Fruit fly (Drosophila melanogaster) whole organism, pupa: ENCODE data around the gene drd.
A peak's percentile ranks its signal among the peaks of the same experiment; 100 is the strongest.

Experiments used
- CG12605 ChIP-seq: fragments of 200-800 bp; sonication (Bioruptor generic); IDR thresholded peaks from 2 replicates; pipeline ENCODE4 v1.3.6; 2022; ENCODE audit warnings: missing biosample characterization, missing genetic modification characterization
- CG15710 ChIP-seq: fragments of 200-800 bp; sonication (Bioruptor generic); optimal IDR thresholded peaks from 2 replicates; lab custom pipeline; 2018; ENCODE audit warnings: missing biosample characterization, mild to moderate bottlenecking, missing genetic modification characterization, moderate library complexity
- CG8301 ChIP-seq: fragments of 200-800 bp; sonication (Bioruptor generic); optimal IDR thresholded peaks from 2 replicates; lab custom pipeline; 2018; ENCODE audit warnings: missing biosample characterization, mild to moderate bottlenecking, missing genetic modification characterization
- CG9948 ChIP-seq: fragments of 200-800 bp; sonication (Bioruptor generic); optimal IDR thresholded peaks from 2 replicates; lab custom pipeline; 2018; ENCODE audit warnings: missing biosample characterization, mild to moderate bottlenecking, missing genetic modification characterization, moderate library complexity
- D1 ChIP-seq: fragments of 200-800 bp; sonication (Bioruptor generic); optimal IDR thresholded peaks from 2 replicates; lab custom pipeline; 2018; ENCODE audit warnings: missing biosample characterization, mild to moderate bottlenecking, missing genetic modification characterization, moderate library complexity
- EcR ChIP-seq: fragments of 200-800 bp; sonication (Bioruptor generic); optimal IDR thresholded peaks from 3 replicates; lab custom pipeline; 2019; ENCODE audit warnings: missing biosample characterization, missing genetic modification characterization, mild to moderate bottlenecking, moderate library complexity, missing genetic modification reagents
- Snoo ChIP-seq: fragments of 200-800 bp; sonication (Bioruptor generic); optimal IDR thresholded peaks from 3 replicates; lab custom pipeline; 2017; ENCODE audit warnings: missing biosample characterization, mild to moderate bottlenecking, missing genetic modification characterization, inconsistent platforms
- fd96Ca ChIP-seq: fragments of 200-800 bp; sonication (Bioruptor generic); IDR thresholded peaks from 3 replicates; pipeline ENCODE4 v1.3.6; 2022; ENCODE audit warnings: missing biosample characterization, missing genetic modification characterization
- rn ChIP-seq: fragments of 200-800 bp; sonication (Bioruptor generic); IDR thresholded peaks from 2 replicates; pipeline ENCODE4 v1.3.6; 2022; ENCODE audit warnings: missing biosample characterization, missing genetic modification characterization

DNA sequence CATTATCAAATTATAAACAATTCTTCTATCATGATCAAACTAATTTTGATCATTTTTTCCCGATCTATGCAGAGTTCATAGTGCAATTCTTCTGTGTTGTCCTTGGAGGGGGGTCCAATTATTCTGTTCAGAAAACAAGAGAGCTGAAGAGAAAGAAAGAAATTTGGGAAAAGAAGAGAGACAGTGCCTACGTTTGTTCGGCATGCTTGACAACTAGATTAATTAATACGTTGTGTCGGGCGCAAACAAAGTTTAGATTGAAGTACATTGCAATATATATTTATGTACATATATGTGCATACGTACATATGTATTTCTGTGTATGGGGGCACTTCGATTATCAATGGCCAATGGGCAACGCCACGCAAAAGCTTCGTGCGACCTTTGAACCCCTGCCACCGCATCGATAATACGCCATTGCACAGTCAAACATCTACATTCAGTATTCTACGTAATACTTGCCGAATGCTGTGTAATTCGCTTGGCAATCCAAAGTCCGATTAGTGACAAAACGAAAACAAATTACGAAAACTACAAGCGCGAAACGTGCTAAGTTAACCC is 47.9 kb upstream of the drd start:
- TF ChIP-seq fd96Ca (GFP tag; lab: Robert Waterston, UW) (no peak), CG8301 (tag; lab: Kevin White, UChicago) (no peak), rn (GFP tag; lab: Robert Waterston, UW) (no peak), Snoo (tag; lab: Kevin White, UChicago) (no peak), EcR (GFP tag; lab: Kevin White, UChicago) (no peak), CG15710 (tag; lab: Kevin White, UChicago) (no peak), D1 (no peak), CG12605 (GFP tag; lab: Robert Waterston, UW) (peak; percentile 26; the same call in 1 of the 2 replicates), CG9948 (tag; lab: Kevin White, UChicago) (no peak)
